Worm (Caenorhabditis elegans): ENCODE data around the gene algn-1.

DNA sequence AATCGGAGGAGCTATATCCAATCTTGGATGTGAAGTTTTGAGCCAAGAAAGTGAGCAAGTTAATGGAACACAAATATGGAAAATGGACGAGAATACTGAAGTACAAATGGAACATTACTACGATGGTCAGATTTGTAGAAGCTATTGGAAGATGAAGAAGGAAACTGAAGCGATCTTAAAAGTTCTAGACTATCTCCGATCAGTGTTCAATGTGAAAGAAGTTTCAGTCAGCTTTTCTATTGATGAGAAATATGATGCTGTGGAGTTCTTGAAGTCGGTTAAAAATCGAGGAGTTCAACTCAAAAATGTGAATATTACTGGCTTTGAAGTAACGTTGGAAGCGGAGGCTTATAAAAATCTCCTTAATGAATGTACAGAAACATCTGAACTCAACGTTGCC, 39.2 kb downstream of the algn-1 start:
- TF ChIP-seq ref-1 (GFP tag; conservative IDR thresholded peaks at IDR 0.05) (no peak), flt-1 (GFP tag; IDR thresholded peaks at IDR 0.05) (no peak), tab-1 (GFP tag; IDR thresholded peaks at IDR 0.05) (no peak), T22C8.4 (GFP tag; IDR thresholded peaks at IDR 0.05) (no peak), ztf-29 (GFP tag; IDR thresholded peaks at IDR 0.05) (no peak)

Measured in whole organism, midembryonic.